Worm (Caenorhabditis elegans) whole organism, L4 larva: ENCODE data around the gene lin-25.

Experiments
- T20F7.1 ChIP-seq: fragments of 200-800 bp; sonication (Bioruptor generic); optimal IDR thresholded peaks from 2 replicates; lab custom pipeline; 2018; ENCODE audit warnings: mild to moderate bottlenecking, missing genetic modification characterization, missing compliant biosample characterization
- Y75B8A.6 ChIP-seq: fragments of 200-800 bp; sonication (Bioruptor generic); IDR thresholded peaks from 2 replicates; pipeline ENCODE4 v1.3.6; 2022; ENCODE audit warnings: missing genetic modification reagents, missing genetic modification characterization, missing compliant biosample characterization
- ZK337.2 ChIP-seq: fragments of 200-800 bp; sonication (Bioruptor generic); IDR thresholded peaks from 2 replicates; pipeline ENCODE4 v1.3.6; 2022; ENCODE audit warnings: missing genetic modification reagents, missing genetic modification characterization, missing compliant biosample characterization
- aha-1 ChIP-seq: fragments of 150-350 bp; peaks from one replicate; lab custom pipeline; 2014; ENCODE audit warnings: missing biosample characterization, missing genetic modification characterization
- ceh-32 ChIP-seq: sonication (generic microtip); optimal IDR thresholded peaks from 2 replicates; lab custom pipeline; 2016; ENCODE audit warnings: mild to moderate bottlenecking, missing genetic modification characterization, missing compliant biosample characterization; ENCODE audit not compliant: poor library complexity
- ceh-44 ChIP-seq: fragments of 200-800 bp; sonication (Bioruptor generic); IDR thresholded peaks from 2 replicates; pipeline ENCODE4 v1.3.6; 2022; ENCODE audit warnings: missing genetic modification reagents, missing genetic modification characterization, missing compliant biosample characterization
- ces-1 ChIP-seq: fragments of 150-350 bp; sonication (generic microtip); optimal IDR thresholded peaks from 4 replicates; lab custom pipeline; 2014; ENCODE audit warnings: missing biosample characterization, missing genetic modification reagents, missing genetic modification characterization
- daf-12 ChIP-seq: fragments of 150-350 bp; optimal IDR thresholded peaks from 2 replicates; lab custom pipeline; 2014; ENCODE audit warnings: missing biosample characterization, missing genetic modification reagents, missing genetic modification characterization
- daf-16 ChIP-seq, 3 experiments: sonication (generic microtip); optimal IDR thresholded peaks; 2 replicates each; lab custom pipeline; 2016 to 2017; ENCODE audit warnings: missing genetic modification characterization in 3 of 3, missing genetic modification reagents in 3 of 3, mild to moderate bottlenecking in 2 of 3, missing compliant biosample characterization in 2 of 3, missing biosample characterization in 1 of 3, moderate library complexity in 1 of 3
- hif-1 ChIP-seq, 2 experiments: sonication (generic microtip); optimal IDR thresholded peaks; 2 replicates each; lab custom pipeline; 2016 to 2017; ENCODE audit warnings: missing compliant biosample characterization in 2 of 2, missing genetic modification characterization in 2 of 2, missing genetic modification reagents in 2 of 2, missing genotype in 2 of 2, mild to moderate bottlenecking in 1 of 2
- hlh-30 ChIP-seq: sonication (generic microtip); optimal IDR thresholded peaks from 2 replicates; lab custom pipeline; 2017; ENCODE audit warnings: antibody characterized with exemption, mild to moderate bottlenecking, missing genetic modification characterization, missing compliant biosample characterization; ENCODE audit not compliant: insufficient read depth
- lin-38 ChIP-seq: fragments of 200-800 bp; sonication (Bioruptor generic); IDR thresholded peaks from 2 replicates; pipeline ENCODE4 v1.3.6; 2022; ENCODE audit warnings: missing genetic modification reagents, missing genetic modification characterization, missing compliant biosample characterization
- lsy-2 ChIP-seq, 2 experiments: fragments of 150-350 bp in 1 of 2; sonication (generic microtip) in 1 of 2; optimal IDR thresholded peaks; 2 replicates each; lab custom pipeline; 2014 to 2017; ENCODE audit warnings: missing biosample characterization in 2 of 2, missing genetic modification characterization in 2 of 2
- mdl-1 ChIP-seq, 2 experiments: fragments of 150-350 bp in 1 of 2; sonication (generic microtip) in 1 of 2; optimal IDR thresholded peaks; 2 replicates each; lab custom pipeline; 2014 to 2017; ENCODE audit warnings: missing biosample characterization in 2 of 2, missing genetic modification characterization in 2 of 2
- mxl-2 ChIP-seq: fragments of 200-800 bp; sonication (Bioruptor generic); conservative IDR thresholded peaks from 2 replicates; pipeline ENCODE4 v1.3.6; 2022; ENCODE audit warnings: missing genetic modification reagents, missing genetic modification characterization, missing compliant biosample characterization
- nhr-10 ChIP-seq: fragments of 150-350 bp; optimal IDR thresholded peaks from 2 replicates; lab custom pipeline; 2014; ENCODE audit warnings: missing biosample characterization, missing genetic modification characterization
- nhr-11 ChIP-seq: fragments of 150-350 bp; optimal IDR thresholded peaks from 2 replicates; lab custom pipeline; 2014; ENCODE audit warnings: missing biosample characterization, missing genetic modification characterization
- nhr-237 ChIP-seq: sonication (generic microtip); optimal IDR thresholded peaks from 2 replicates; lab custom pipeline; 2017; ENCODE audit warnings: missing biosample characterization, missing genetic modification characterization
- nhr-28 ChIP-seq: fragments of 150-350 bp; optimal IDR thresholded peaks from 2 replicates; lab custom pipeline; 2014; ENCODE audit warnings: missing biosample characterization, missing genetic modification characterization
- nhr-42 ChIP-seq: fragments of 200-800 bp; sonication (Bioruptor generic); IDR thresholded peaks from 2 replicates; pipeline ENCODE4 v1.3.6; 2022; ENCODE audit warnings: missing genetic modification characterization, missing compliant biosample characterization
- nhr-6 ChIP-seq: fragments of 150-350 bp; optimal IDR thresholded peaks from 2 replicates; lab custom pipeline; 2014; ENCODE audit warnings: missing biosample characterization, missing genetic modification characterization
- rbr-2 ChIP-seq: sonication (generic microtip); optimal IDR thresholded peaks from 2 replicates; lab custom pipeline; 2016; ENCODE audit warnings: missing genotype, missing genetic modification characterization, missing compliant biosample characterization
- sdz-12 ChIP-seq: fragments of 200-800 bp; sonication (Bioruptor generic); optimal IDR thresholded peaks from 2 replicates; lab custom pipeline; 2018; ENCODE audit warnings: mild to moderate bottlenecking, missing genetic modification characterization, missing compliant biosample characterization
- set-16 ChIP-seq: fragments of 200-800 bp; sonication (Bioruptor generic); IDR thresholded peaks from 2 replicates; pipeline ENCODE4 v1.3.6; 2022; ENCODE audit warnings: missing genetic modification reagents, missing genetic modification characterization, missing compliant biosample characterization
- snpc-1.2 ChIP-seq: fragments of 200-800 bp; sonication (Bioruptor generic); IDR thresholded peaks from 2 replicates; pipeline ENCODE4 v1.3.6; 2022; ENCODE audit warnings: missing genetic modification reagents, missing genetic modification characterization, missing compliant biosample characterization
- snpc-4 ChIP-seq: fragments of 150-350 bp; optimal IDR thresholded peaks from 2 replicates; lab custom pipeline; 2014; ENCODE audit warnings: missing biosample characterization, missing genetic modification characterization
- spr-1 ChIP-seq: sonication (generic microtip); optimal IDR thresholded peaks from 2 replicates; lab custom pipeline; 2016; ENCODE audit warnings: mild to moderate bottlenecking, missing genetic modification characterization, missing compliant biosample characterization
- tag-97 ChIP-seq: fragments of 200-800 bp; sonication (Bioruptor generic); IDR thresholded peaks from 2 replicates; pipeline ENCODE4 v1.3.6; 2022; ENCODE audit warnings: missing genetic modification characterization, missing compliant biosample characterization
- unc-62 ChIP-seq, 3 experiments: fragments of 150-350 bp in 1 of 3; sonication (generic microtip); optimal IDR thresholded peaks in 2 of 3; peaks in 1 of 3; 1 replicate in 1 of 3; 2 replicates in 2 of 3; lab custom pipeline; 2014 to 2017; ENCODE audit warnings: missing biosample characterization in 3 of 3, missing genetic modification characterization in 3 of 3, missing genetic modification reagents in 3 of 3, missing genotype in 1 of 3

Gene lin-25

DNA sequence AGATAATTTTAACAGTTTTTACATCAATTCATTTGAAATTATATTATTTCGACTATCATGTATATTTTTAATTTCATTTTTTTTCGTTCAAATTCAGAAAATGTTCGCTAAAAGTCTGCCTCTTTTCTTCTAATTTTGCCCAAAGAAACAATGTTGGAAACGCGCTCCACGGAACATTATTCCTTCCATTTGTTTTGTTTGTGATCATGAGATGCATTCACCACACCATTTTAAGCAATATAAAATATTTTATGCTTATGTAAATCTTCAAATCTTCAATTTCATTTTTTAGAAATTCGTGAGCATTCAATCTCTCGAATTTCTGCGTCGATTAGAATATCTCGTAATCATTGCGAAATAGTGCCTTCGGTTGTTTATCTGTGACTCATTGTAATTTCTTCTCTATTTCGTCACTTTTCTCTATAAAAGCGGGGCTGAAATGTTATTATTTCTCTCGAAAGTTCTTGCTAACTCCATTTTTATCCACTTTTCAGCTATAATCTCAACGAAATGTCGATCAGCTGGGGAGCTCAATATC lies 47.7 kb downstream of the lin-25 start, which contains the start of gene istr-1:
istr-1 (plus strand) TSS at position 495 of the 538 bp plus-strand sequence.
- TF ChIP-seq ceh-44 (GFP tag; lab: Robert Waterston, UW) (no peak), nhr-6 (tag; lab: Kevin White, UChicago) (peak; percentile 30), lin-38 (GFP tag; lab: Robert Waterston, UW) (peak; percentile 49), nhr-42 (GFP tag; lab: Robert Waterston, UW) (no peak), set-16 (no peak), lsy-2 (tag; optimal IDR thresholded peaks at IDR 0.05; lab: Kevin White, UChicago) (peak in 1 of 2 experiments; percentile 47), tag-97 (GFP tag; lab: Robert Waterston, UW) (no peak), mxl-2 (GFP tag; lab: Robert Waterston, UW) (no peak), hlh-30 (tag; lab: Kevin White, UChicago) (peak; percentile 74), spr-1 (tag; lab: Kevin White, UChicago) (no peak), Y75B8A.6 (no peak), hif-1 (tag; optimal IDR thresholded peaks at IDR 0.05; lab: Kevin White, UChicago) (no peak), rbr-2 (tag; lab: Kevin White, UChicago) (peak; percentile 0), nhr-11 (tag; lab: Kevin White, UChicago) (peak; percentile 52), snpc-1.2 (no peak), mdl-1 (tag; optimal IDR thresholded peaks at IDR 0.05; lab: Kevin White, UChicago) (no peak), T20F7.1 (peak; percentile 38), daf-12 (tag; lab: Kevin White, UChicago) (no peak), daf-16 (GFP tag; optimal IDR thresholded peaks at IDR 0.05; lab: Kevin White, UChicago) (no peak), daf-16 (tag; optimal IDR thresholded peaks at IDR 0.05; lab: Kevin White, UChicago) (peak; percentile 39)

- TF ChIP-seq rbr-2 (tag; lab: Kevin White, UChicago), result no peak
- TF ChIP-seq ces-1, result peak; percentile 44
Observed at ce11 chrV:12701613-12702012, 51.9 kb downstream of the lin-25 start.

DNA sequence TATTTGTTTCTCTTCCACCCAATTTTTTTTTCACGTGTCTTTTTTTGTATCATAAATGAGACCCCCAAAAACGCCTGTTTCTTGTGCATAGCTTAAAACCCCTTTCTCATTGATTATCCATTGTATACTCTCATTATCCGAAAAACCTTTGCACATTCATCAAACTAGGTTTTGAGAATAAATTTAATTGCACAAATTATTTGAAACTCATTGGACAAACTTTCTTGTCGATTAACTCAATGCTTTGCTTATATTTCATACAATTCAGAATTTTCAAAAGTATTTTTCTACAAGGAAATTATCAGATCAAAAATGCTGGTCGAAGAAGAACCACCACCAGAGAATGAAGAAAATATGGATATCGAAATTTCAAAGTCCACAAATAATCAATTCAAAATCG lies 54.4 kb downstream of the lin-25 start, which contains the start of gene R11D1.1:
R11D1.1 (plus strand) TSS at position 301 of the 400 bp plus-strand sequence.
- TF ChIP-seq ceh-32 (tag; lab: Kevin White, UChicago) (no peak), unc-62 (GFP tag; optimal IDR thresholded peaks at IDR 0.05 in 1 of 2; lab: Kevin White, UChicago) (peak in 1 of 2 experiments; percentile 34), unc-62 (tag; optimal IDR thresholded peaks at IDR 0.05; lab: Kevin White, UChicago) (no peak)

ce11 chrV:12706511-12706910 lies 56.8 kb downstream of the lin-25 start:
- TF ChIP-seq sdz-12 (GFP tag; lab: Kevin White, UChicago) (no peak), aha-1 (tag; lab: Kevin White, UChicago) (peak; percentile 80)

DNA sequence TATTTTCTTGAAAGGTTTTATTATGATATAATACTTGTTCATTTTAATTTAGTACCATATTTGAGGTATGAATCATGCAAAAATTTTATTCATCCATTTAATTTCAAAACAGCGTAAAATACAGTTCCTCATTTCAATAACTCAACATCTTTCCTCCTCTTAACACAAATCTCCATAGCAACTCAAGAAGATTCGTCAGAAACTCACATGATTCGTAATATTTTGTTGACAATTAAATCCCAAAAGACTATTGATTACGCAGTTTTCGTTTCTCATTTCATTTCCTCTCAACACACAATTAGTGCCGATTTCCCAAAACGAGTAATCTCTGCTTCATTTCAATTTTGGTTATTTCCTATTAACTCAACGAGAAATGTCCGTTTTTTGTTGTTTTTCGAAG lies 58.6 kb downstream of the lin-25 start, which contains the start of gene R11D1.2:
R11D1.2 (plus strand) TSS at position 301 of the 400 bp plus-strand sequence.
- TF ChIP-seq nhr-237, result no peak
- no peak for TF ChIP-seq nhr-10 (tag; lab: Kevin White, UChicago)
- no peak for TF ChIP-seq nhr-28
- TF ChIP-seq snpc-4 (tag; lab: Kevin White, UChicago), result no peak
- no peak for TF ChIP-seq ZK337.2 (GFP tag; lab: Robert Waterston, UW)
